Fruit fly (Drosophila melanogaster): Measurements from ENCODE around the gene CG32112.

CG32112 gene

DNA sequence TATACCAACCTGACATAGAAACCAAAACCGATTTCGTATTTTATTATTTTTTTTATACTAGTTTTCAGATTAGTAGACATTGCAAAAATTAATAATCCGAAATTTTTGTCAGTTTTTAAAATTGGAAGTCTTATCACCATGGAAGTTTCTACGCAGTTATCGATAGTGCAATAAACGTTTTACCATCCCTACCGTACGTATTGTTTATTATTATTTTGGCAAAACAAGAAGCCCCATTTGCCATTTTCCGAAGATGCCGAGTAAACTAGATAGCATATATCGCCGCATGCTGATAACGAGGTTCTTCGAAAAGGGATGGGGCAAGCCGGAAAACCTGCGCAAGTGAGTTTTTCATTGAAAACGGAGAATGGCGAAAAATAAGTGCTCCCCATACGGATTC lies at the start of gene CG32112 (continued):
- peak; percentile 47 for TF ChIP-seq MESR4 (GFP tag; optimal IDR thresholded peaks at IDR 0.05)
- peak; percentile 13 for TF ChIP-seq zfh2 (GFP tag; optimal IDR thresholded peaks at IDR 0.05)
- TF ChIP-seq CG10654 (GFP tag; optimal IDR thresholded peaks at IDR 0.05) = no peak
- TF ChIP-seq CG2120 (GFP tag; optimal IDR thresholded peaks at IDR 0.05) = peak; percentile 35
- no peak for TF ChIP-seq CG10462 (GFP tag; optimal IDR thresholded peaks at IDR 0.05)
- peak; percentile 7 for TF ChIP-seq ERR (GFP tag; optimal IDR thresholded peaks at IDR 0.05)
- TF ChIP-seq Dbx (GFP tag; IDR thresholded peaks at IDR 0.05) = 0 out of 3 replicates have a peak, but pooled peaks have one; percentile 7
- peak; percentile 47; the same call in 1 of the 3 replicates for TF ChIP-seq row (GFP tag; IDR thresholded peaks at IDR 0.05)
- no peak for TF ChIP-seq Atf-2 (GFP tag; optimal IDR thresholded peaks at IDR 0.05)
- no peak for TF ChIP-seq prd (optimal IDR thresholded peaks at IDR 0.05)
- no peak for TF ChIP-seq prd (GFP tag; IDR thresholded peaks at IDR 0.05)
- TF ChIP-seq jigr1 (GFP tag; IDR thresholded peaks at IDR 0.05) = no peak
- TF ChIP-seq CG3281 (GFP tag; optimal IDR thresholded peaks at IDR 0.05) = no peak
- TF ChIP-seq CHES-1-like (GFP tag; optimal IDR thresholded peaks at IDR 0.05) = peak; percentile 19
- TF ChIP-seq her (GFP tag; optimal IDR thresholded peaks at IDR 0.05) = no peak
- TF ChIP-seq NC2β (GFP tag; optimal IDR thresholded peaks at IDR 0.05) = no peak
- peak; percentile 3 for TF ChIP-seq tin (GFP tag; optimal IDR thresholded peaks at IDR 0.05)
- TF ChIP-seq nerfin-2 (GFP tag; IDR thresholded peaks at IDR 0.05; ENCODE audit: partially characterized antibody) = peak; percentile 64; the same call in 1 of the 2 replicates
- peak; percentile 60 for TF ChIP-seq CG16813 (GFP tag; IDR thresholded peaks at IDR 0.05; ENCODE audit: partially characterized antibody)
- peak; percentile 72 for TF ChIP-seq E2f2 (GFP tag; IDR thresholded peaks at IDR 0.05)
- TF ChIP-seq inv (GFP tag; IDR thresholded peaks at IDR 0.05; ENCODE audit: partially characterized antibody) = 0 out of 2 replicates have a peak, but pooled peaks have one; percentile 17
- TF ChIP-seq Neu2 (GFP tag; optimal IDR thresholded peaks at IDR 0.05; ENCODE audit: borderline replicate concordance) = no peak
- peak; percentile 82 for TF ChIP-seq pfk (GFP tag; optimal IDR thresholded peaks at IDR 0.05)
- no peak for TF ChIP-seq Nf-YA (GFP tag; IDR thresholded peaks at IDR 0.05)
- peak; percentile 64 for TF ChIP-seq MBD-R2 (GFP tag; IDR thresholded peaks at IDR 0.05)
- no peak for TF ChIP-seq ara (GFP tag; IDR thresholded peaks at IDR 0.05)
- peak; percentile 67; the same call in 1 of the 3 replicates for TF ChIP-seq CG6791 (GFP tag; IDR thresholded peaks at IDR 0.05; ENCODE audit: partially characterized antibody)
- TF ChIP-seq en (GFP tag; optimal IDR thresholded peaks at IDR 0.05) = no peak
- TF ChIP-seq Med (GFP tag) = peak; percentile 52
- no peak for TF ChIP-seq ewg (GFP tag; optimal IDR thresholded peaks at IDR 0.05)
- no peak for TF ChIP-seq CG17361 (GFP tag; IDR thresholded peaks at IDR 0.05)
- no peak for TF ChIP-seq CG6765 (GFP tag; optimal IDR thresholded peaks at IDR 0.05)
- no peak for TF ChIP-seq CG10959 (GFP tag; IDR thresholded peaks at IDR 0.05)
- no peak for TF ChIP-seq ssp (GFP tag; IDR thresholded peaks at IDR 0.05)
- TF ChIP-seq Trl (optimal IDR thresholded peaks at IDR 0.05) = no peak
- no peak for TF ChIP-seq Trl (GFP tag; optimal IDR thresholded peaks at IDR 0.05)
- no peak for TF ChIP-seq ATbp (GFP tag; optimal IDR thresholded peaks at IDR 0.05)
- TF ChIP-seq CG14710 (tag; optimal IDR thresholded peaks at IDR 0.05) = peak; percentile 62
- peak; percentile 21 for TF ChIP-seq CG2712 (tag; optimal IDR thresholded peaks at IDR 0.05)
- no peak for TF ChIP-seq Dip2 (GFP tag; IDR thresholded peaks at IDR 0.05)
- TF ChIP-seq lbe (GFP tag; optimal IDR thresholded peaks at IDR 0.05) = peak; percentile 57
- TF ChIP-seq CG13424 (tag; optimal IDR thresholded peaks at IDR 0.05) = no peak
- TF ChIP-seq Hr51 (GFP tag; optimal IDR thresholded peaks at IDR 0.05) = no peak
- TF ChIP-seq HLH3B (GFP tag; IDR thresholded peaks at IDR 0.05) = no peak
- peak; percentile 93 for TF ChIP-seq CG30020 (tag; optimal IDR thresholded peaks at IDR 0.05)
- no peak for TF ChIP-seq CG1233 (GFP tag; optimal IDR thresholded peaks at IDR 0.05)
- TF ChIP-seq dysf (GFP tag; IDR thresholded peaks at IDR 0.05) = no peak
- peak; percentile 9 for TF ChIP-seq CG30403 (GFP tag; optimal IDR thresholded peaks at IDR 0.05)
- peak; percentile 11; the same call in 1 of the 2 replicates for TF ChIP-seq Xrp1 (GFP tag; IDR thresholded peaks at IDR 0.05)
- no peak for TF ChIP-seq fd64A (GFP tag; optimal IDR thresholded peaks at IDR 0.05)
- TF ChIP-seq jing (GFP tag; optimal IDR thresholded peaks at IDR 0.05) = no peak
